ENCODE assay signal across 1 worm cellular context in genomic region chrIV:15187517-15188181, ce11.
TF ChIP-seq lines count a peak whose summit lies in the region.

No protein-coding gene starts in this region.

TF ChIP-seq in whole organism, L4 larva, 104 proteins besides CTCF, POLR2A, EP300 and RAD21 (continued from another document):
- 0 out of 2 replicates have a peak, but pooled peaks have one; percentile 44 for TF ChIP-seq mdt-29 (GFP tag; IDR thresholded peaks at IDR 0.05; lab: Robert Waterston, UW)
- no peak for TF ChIP-seq unc-62 (GFP tag; optimal IDR thresholded peaks at IDR 0.05 in 1 of 2; lab: Kevin White, UChicago)
- no peak for TF ChIP-seq unc-62 (tag; optimal IDR thresholded peaks at IDR 0.05; lab: Kevin White, UChicago)
- no peak for TF ChIP-seq mdl-1 (tag; optimal IDR thresholded peaks at IDR 0.05; lab: Kevin White, UChicago)
- TF ChIP-seq mep-1 (tag; optimal IDR thresholded peaks at IDR 0.05; lab: Kevin White, UChicago), result no peak
- 0 out of 2 replicates have a peak, but pooled peaks have one; percentile 8 for TF ChIP-seq madf-9 (GFP tag; conservative IDR thresholded peaks at IDR 0.05; lab: Robert Waterston, UW)
- TF ChIP-seq gei-8 (GFP tag; optimal IDR thresholded peaks at IDR 0.05; lab: Kevin White, UChicago), result no peak
- no peak for TF ChIP-seq nhr-76 (tag; optimal IDR thresholded peaks at IDR 0.05; lab: Kevin White, UChicago)
- no peak for TF ChIP-seq php-3 (GFP tag; IDR thresholded peaks at IDR 0.05; lab: Robert Waterston, UW)
- no peak for TF ChIP-seq nhr-77 (tag; optimal IDR thresholded peaks at IDR 0.05; lab: Kevin White, UChicago)
- no peak for TF ChIP-seq cey-2 (tag; optimal IDR thresholded peaks at IDR 0.05; lab: Kevin White, UChicago; ENCODE audit: borderline replicate concordance, insufficient read depth)
- TF ChIP-seq fkh-10 (GFP tag; optimal IDR thresholded peaks at IDR 0.05; lab: Kevin White, UChicago), result no peak
